Worm (Caenorhabditis elegans) whole organism, young adult: ENCODE measurements around the gene Y58A7A.2.

Experiments
- F57A8.1 ChIP-seq: fragments of 200-800 bp; sonication (Bioruptor generic); optimal IDR thresholded peaks from 2 replicates; lab custom pipeline; 2018; ENCODE audit warnings: mild to moderate bottlenecking, missing genetic modification characterization, moderate library complexity, missing compliant biosample characterization
- T07F8.4 ChIP-seq: sonication (generic microtip); optimal IDR thresholded peaks from 2 replicates; lab custom pipeline; 2016; ENCODE audit warnings: mild to moderate bottlenecking, missing genetic modification characterization, moderate library complexity, missing compliant biosample characterization
- ceh-27 ChIP-seq: fragments of 200-800 bp; sonication (Bioruptor generic); optimal IDR thresholded peaks from 2 replicates; lab custom pipeline; 2018; ENCODE audit warnings: mild to moderate bottlenecking, missing genetic modification characterization, moderate library complexity, missing compliant biosample characterization
- efl-1 ChIP-seq: fragments of 150-350 bp; optimal IDR thresholded peaks from 2 replicates; lab custom pipeline; 2014; ENCODE audit warnings: missing biosample characterization, missing genetic modification reagents, missing genetic modification characterization
- lin-35 ChIP-seq, 3 experiments: fragments of 150-350 bp in 2 of 3; sonication (generic microtip) in 1 of 3; optimal IDR thresholded peaks; 2 replicates each; lab custom pipeline; 2014 to 2018; ENCODE audit warnings: missing biosample characterization in 3 of 3, missing genetic modification characterization in 3 of 3, missing genetic modification reagents in 3 of 3
- mel-28 ChIP-seq: sonication (generic microtip); optimal IDR thresholded peaks from 2 replicates; lab custom pipeline; 2016; ENCODE audit warnings: borderline replicate concordance, mild to moderate bottlenecking, missing genetic modification characterization, missing compliant biosample characterization
- mes-4 ChIP-seq: sonication (generic microtip); optimal IDR thresholded peaks from 2 replicates; lab custom pipeline; 2016; ENCODE audit warnings: missing genotype, missing genetic modification characterization, missing compliant biosample characterization
- unc-62 ChIP-seq: fragments of 150-350 bp; optimal IDR thresholded peaks from 2 replicates; lab custom pipeline; 2014; ENCODE audit warnings: missing biosample characterization, missing genetic modification reagents, missing genetic modification characterization

ce11 chrV:5107816-5108215 lies 35.8 kb upstream of the Y58A7A.2 start, which contains the start of gene srab-3:
- TF ChIP-seq T07F8.4 (tag; lab: Kevin White, UChicago) (no peak), efl-1 (no peak), ceh-27 (GFP tag; lab: Kevin White, UChicago) (no peak), lin-35 (GFP tag; optimal IDR thresholded peaks at IDR 0.05; lab: Kevin White, UChicago) (no peak), mes-4 (no peak), unc-62 (GFP tag; lab: Kevin White, UChicago) (no peak), mel-28 (tag; lab: Kevin White, UChicago) (no peak), F57A8.1 (GFP tag; lab: Kevin White, UChicago) (no peak)
